Fruit fly (Drosophila melanogaster) whole organism, embryonic: ENCODE results near the gene CG5665.

Experiments
- B-H2 ChIP-seq: fragments of 200-800 bp; sonication (Bioruptor generic); optimal IDR thresholded peaks from 2 replicates; lab custom pipeline; 2018; ENCODE audit warnings: missing biosample characterization, mild to moderate bottlenecking, missing genetic modification characterization
- Bteb2 ChIP-seq: fragments of 200-800 bp; sonication (Bioruptor generic); optimal IDR thresholded peaks from 2 replicates; lab custom pipeline; 2016; ENCODE audit warnings: missing biosample characterization, missing genetic modification characterization
- CG11398 ChIP-seq: fragments of 200-800 bp; sonication (Bioruptor generic); optimal IDR thresholded peaks from 2 replicates; lab custom pipeline; 2016; ENCODE audit warnings: missing biosample characterization, missing genetic modification characterization
- CG11696 ChIP-seq: fragments of 200-800 bp; sonication (Bioruptor generic); IDR thresholded peaks from 2 replicates; pipeline ENCODE4 v1.3.6; 2022; ENCODE audit warnings: missing biosample characterization, missing genetic modification characterization
- CG12104 ChIP-seq: fragments of 200-800 bp; sonication (Bioruptor generic); optimal IDR thresholded peaks from 3 replicates; lab custom pipeline; 2016; ENCODE audit warnings: missing biosample characterization, missing genetic modification characterization
- CG12236 ChIP-seq: fragments of 200-800 bp; sonication (Bioruptor generic); optimal IDR thresholded peaks from 2 replicates; lab custom pipeline; 2016; ENCODE audit warnings: missing biosample characterization, missing genetic modification characterization
- CG12769 ChIP-seq: fragments of 200-800 bp; sonication (Bioruptor generic); optimal IDR thresholded peaks from 2 replicates; lab custom pipeline; 2019; ENCODE audit warnings: missing biosample characterization, mild to moderate bottlenecking, missing genetic modification characterization, moderate library complexity
- CG14050 ChIP-seq: fragments of 200-800 bp; sonication (Bioruptor generic); IDR thresholded peaks from 3 replicates; pipeline ENCODE4 v1.3.6; 2022; ENCODE audit warnings: missing biosample characterization, missing genetic modification characterization
- CG15514 ChIP-seq: fragments of 200-800 bp; sonication (Bioruptor generic); optimal IDR thresholded peaks from 3 replicates; lab custom pipeline; 2017; ENCODE audit warnings: missing biosample characterization, missing genetic modification characterization, mild to moderate bottlenecking, moderate library complexity, missing genetic modification reagents
- CG17361 ChIP-seq: fragments of 200-800 bp; sonication (Bioruptor generic); IDR thresholded peaks from 3 replicates; pipeline ENCODE4 v1.3.6; 2022; ENCODE audit warnings: missing biosample characterization, missing genetic modification characterization
- CG1792 ChIP-seq: fragments of 200-800 bp; sonication (Bioruptor generic); optimal IDR thresholded peaks from 2 replicates; lab custom pipeline; 2016; ENCODE audit warnings: missing biosample characterization, missing genetic modification characterization
- CG18599 ChIP-seq: fragments of 200-800 bp; sonication (Bioruptor generic); optimal IDR thresholded peaks from 3 replicates; lab custom pipeline; 2017; ENCODE audit warnings: missing biosample characterization, missing genetic modification characterization, mild to moderate bottlenecking, moderate library complexity, missing genetic modification reagents
- CG31441 ChIP-seq: fragments of 200-800 bp; sonication (Bioruptor generic); IDR thresholded peaks from 2 replicates; pipeline ENCODE4 v1.3.6; 2022; ENCODE audit warnings: missing biosample characterization, missing genetic modification characterization
- CG33213 ChIP-seq: fragments of 200-800 bp; sonication (Bioruptor generic); optimal IDR thresholded peaks from 3 replicates; lab custom pipeline; 2016; ENCODE audit warnings: missing biosample characterization, missing genetic modification characterization
- CG33557 ChIP-seq: fragments of 200-800 bp; sonication (Bioruptor generic); optimal IDR thresholded peaks from 2 replicates; lab custom pipeline; 2019; ENCODE audit warnings: missing biosample characterization, mild to moderate bottlenecking, missing genetic modification characterization, moderate library complexity
- CG4360 ChIP-seq: fragments of 200-800 bp; sonication (Bioruptor generic); IDR thresholded peaks from 2 replicates; pipeline ENCODE4 v1.3.6; 2022; ENCODE audit warnings: missing biosample characterization, missing genetic modification characterization
- CG4854 ChIP-seq: fragments of 200-800 bp; sonication (Bioruptor generic); optimal IDR thresholded peaks from 2 replicates; lab custom pipeline; 2016; ENCODE audit warnings: missing biosample characterization, missing genetic modification characterization, inconsistent platforms
- CG6791 ChIP-seq: fragments of 200-800 bp; sonication (Bioruptor generic); IDR thresholded peaks from 3 replicates; pipeline ENCODE4 v1.3.6; 2022; ENCODE audit warnings: missing biosample characterization, missing genetic modification characterization; ENCODE audit not compliant: partially characterized antibody
- CG7963 ChIP-seq: fragments of 200-800 bp; sonication (Bioruptor generic); IDR thresholded peaks from 3 replicates; pipeline ENCODE4 v1.3.6; 2022; ENCODE audit warnings: missing biosample characterization, missing genetic modification characterization; ENCODE audit not compliant: partially characterized antibody
- CG8478 ChIP-seq: fragments of >200 bp; optimal IDR thresholded peaks from 2 replicates; lab custom pipeline; 2018
- CG8924 ChIP-seq: fragments of 200-800 bp; optimal IDR thresholded peaks from 3 replicates; lab custom pipeline; 2019; ENCODE audit warnings: missing biosample characterization, mild to moderate bottlenecking, missing genetic modification characterization, moderate library complexity
- CG9609 ChIP-seq: fragments of 200-800 bp; sonication (Bioruptor generic); optimal IDR thresholded peaks from 3 replicates; lab custom pipeline; 2016; ENCODE audit warnings: missing biosample characterization, missing genetic modification characterization
- CG9797 ChIP-seq: fragments of 200-800 bp; sonication (Bioruptor generic); optimal IDR thresholded peaks from 3 replicates; lab custom pipeline; 2018; ENCODE audit warnings: missing biosample characterization, mild to moderate bottlenecking, missing genetic modification characterization
- Camta ChIP-seq: fragments of 200-800 bp; sonication (Bioruptor generic); optimal IDR thresholded peaks from 2 replicates; lab custom pipeline; 2016; ENCODE audit warnings: missing biosample characterization, missing genetic modification characterization
- CoRest ChIP-seq: fragments of 200-800 bp; sonication (Bioruptor generic); optimal IDR thresholded peaks from 3 replicates; lab custom pipeline; 2018; ENCODE audit warnings: missing biosample characterization, mild to moderate bottlenecking, missing genetic modification characterization, moderate library complexity
- Dad ChIP-seq: fragments of 200-800 bp; sonication (Bioruptor generic); optimal IDR thresholded peaks from 3 replicates; lab custom pipeline; 2016; ENCODE audit warnings: missing biosample characterization, missing genetic modification characterization
- Dip3 ChIP-seq: fragments of 200-800 bp; sonication (Bioruptor generic); optimal IDR thresholded peaks from 3 replicates; lab custom pipeline; 2016; ENCODE audit warnings: missing biosample characterization, missing genetic modification characterization
- E2f2 ChIP-seq: fragments of 200-800 bp; sonication (Bioruptor generic); IDR thresholded peaks from 2 replicates; pipeline ENCODE4 v1.3.6; 2022; ENCODE audit warnings: missing biosample characterization, missing genetic modification characterization
- Elba2 ChIP-seq: fragments of 200-800 bp; sonication (Bioruptor generic); optimal IDR thresholded peaks from 3 replicates; lab custom pipeline; 2016; ENCODE audit warnings: missing biosample characterization, missing genetic modification characterization
- Ets65A ChIP-seq: fragments of 200-800 bp; sonication (Bioruptor generic); peaks from one replicate; lab custom pipeline; 2016; ENCODE audit warnings: missing biosample characterization, missing genetic modification characterization
- Fer3 ChIP-seq: fragments of 200-800 bp; sonication (Bioruptor generic); optimal IDR thresholded peaks from 2 replicates; lab custom pipeline; 2018; ENCODE audit warnings: missing biosample characterization, mild to moderate bottlenecking, missing genetic modification characterization, moderate library complexity
- Meics ChIP-seq: fragments of 200-800 bp; sonication (Bioruptor generic); optimal IDR thresholded peaks from 2 replicates; lab custom pipeline; 2017; ENCODE audit warnings: missing biosample characterization, mild to moderate bottlenecking, missing genetic modification characterization
- Nf-YA ChIP-seq: fragments of 200-800 bp; sonication (Bioruptor generic); IDR thresholded peaks from 2 replicates; pipeline ENCODE4 v1.3.6; 2022; ENCODE audit warnings: missing biosample characterization, missing genetic modification characterization
- Sry-δ ChIP-seq: fragments of 200-800 bp; sonication (Bioruptor generic); optimal IDR thresholded peaks from 2 replicates; lab custom pipeline; 2016; ENCODE audit warnings: missing biosample characterization, missing genetic modification characterization
- az2 ChIP-seq: fragments of 200-800 bp; sonication (Bioruptor generic); optimal IDR thresholded peaks from 3 replicates; lab custom pipeline; 2016; ENCODE audit warnings: missing biosample characterization, missing genetic modification characterization
- dmrt11E ChIP-seq: fragments of 200-800 bp; sonication (Bioruptor generic); optimal IDR thresholded peaks from 3 replicates; lab custom pipeline; 2018; ENCODE audit warnings: missing biosample characterization, mild to moderate bottlenecking, missing genetic modification characterization, moderate library complexity
- fu2 ChIP-seq: fragments of 200-800 bp; sonication (Bioruptor generic); optimal IDR thresholded peaks from 2 replicates; lab custom pipeline; 2016; ENCODE audit warnings: missing biosample characterization, missing genetic modification characterization
- gfzf ChIP-seq: fragments of 200-800 bp; sonication (Bioruptor generic); optimal IDR thresholded peaks from 2 replicates; lab custom pipeline; 2016; ENCODE audit warnings: missing biosample characterization, mild to moderate bottlenecking, missing genetic modification characterization, moderate library complexity
- insv ChIP-seq, 2 experiments: fragments of 200-800 bp; sonication (Bioruptor generic); optimal IDR thresholded peaks; 3 replicates each; lab custom pipeline; 2016 to 2018; ENCODE audit warnings: missing biosample characterization in 2 of 2, missing genetic modification characterization in 2 of 2
- kni ChIP-seq: fragments of 200-800 bp; sonication (Bioruptor generic); optimal IDR thresholded peaks from 3 replicates; lab custom pipeline; 2017; ENCODE audit warnings: mild to moderate bottlenecking, missing biosample characterization, missing genetic modification reagents, missing genetic modification characterization
- lmd ChIP-seq: fragments of 200-800 bp; sonication (Bioruptor generic); IDR thresholded peaks from 2 replicates; pipeline ENCODE4 v1.3.6; 2022; ENCODE audit warnings: missing biosample characterization, missing genetic modification characterization
- lola ChIP-seq, 3 experiments: fragments of >200 bp in 2 of 3; fragments of 200-800 bp in 1 of 3; sonication (Bioruptor generic) in 1 of 3; optimal IDR thresholded peaks; 2 replicates each; lab custom pipeline; 2017 to 2019; ENCODE audit warnings: missing biosample characterization in 3 of 3, missing genetic modification characterization in 3 of 3, mild to moderate bottlenecking in 1 of 3, moderate library complexity in 1 of 3
- oc ChIP-seq: fragments of 200-800 bp; sonication (Bioruptor generic); optimal IDR thresholded peaks from 2 replicates; lab custom pipeline; 2018; ENCODE audit warnings: missing biosample characterization, mild to moderate bottlenecking, missing genetic modification characterization, moderate library complexity
- sna ChIP-seq: fragments of 200-800 bp; sonication (Bioruptor generic); IDR thresholded peaks from 2 replicates; pipeline ENCODE4 v1.3.6; 2022; ENCODE audit warnings: missing biosample characterization, missing genetic modification characterization; ENCODE audit not compliant: partially characterized antibody
- stc ChIP-seq: fragments of 200-800 bp; sonication (Bioruptor generic); IDR thresholded peaks from 2 replicates; pipeline ENCODE4 v1.3.6; 2022; ENCODE audit warnings: missing biosample characterization, missing genetic modification characterization
- unc-4 ChIP-seq: fragments of 200-800 bp; sonication (Bioruptor generic); IDR thresholded peaks from 2 replicates; pipeline ENCODE4 v1.3.6; 2022; ENCODE audit warnings: missing biosample characterization, missing genetic modification characterization; ENCODE audit not compliant: partially characterized antibody
- vnd ChIP-seq: fragments of 200-800 bp; sonication (Bioruptor generic); IDR thresholded peaks from 3 replicates; pipeline ENCODE4 v1.3.6; 2022; ENCODE audit warnings: missing biosample characterization, missing genetic modification characterization; ENCODE audit not compliant: partially characterized antibody
- vvl ChIP-seq: fragments of 200-800 bp; sonication (Bioruptor generic); IDR thresholded peaks from 2 replicates; pipeline ENCODE4 v1.3.6; 2022; ENCODE audit warnings: missing biosample characterization, missing genetic modification characterization

Gene CG5665

dm6 chr3L:20309758-20310733, 48.3 kb upstream of the CG5665 start (continued):
- peak; percentile 68 for TF ChIP-seq CG33213 (GFP tag; lab: Kevin White, UChicago)
- TF ChIP-seq Fer3: peak; percentile 7
- TF ChIP-seq B-H2 (GFP tag; lab: Kevin White, UChicago): peak; percentile 50
- TF ChIP-seq stc (GFP tag; lab: Robert Waterston, UW): no peak
- peak; percentile 89 for TF ChIP-seq CG6791 (GFP tag; lab: Robert Waterston, UW)
- TF ChIP-seq CG12104 (GFP tag; lab: Kevin White, UChicago): no peak
- TF ChIP-seq oc (tag; lab: Kevin White, UChicago): no peak
- no peak for TF ChIP-seq CG31441 (GFP tag; lab: Robert Waterston, UW)
- no peak for TF ChIP-seq CG11398 (GFP tag; lab: Kevin White, UChicago)
- TF ChIP-seq CG11696 (GFP tag; lab: Robert Waterston, UW): no peak
- TF ChIP-seq CG33557 (GFP tag; lab: Kevin White, UChicago): no peak
- peak; percentile 85 for TF ChIP-seq gfzf (GFP tag; lab: Kevin White, UChicago)
- TF ChIP-seq lola (GFP tag; optimal IDR thresholded peaks at IDR 0.05; lab: Kevin White, UChicago): no peak
- peak; percentile 94 for TF ChIP-seq CG4360 (GFP tag; lab: Robert Waterston, UW)
- peak; percentile 70 for TF ChIP-seq CoRest (tag; lab: Kevin White, UChicago)
- TF ChIP-seq Nf-YA (GFP tag; lab: Robert Waterston, UW): no peak; the same call in 1 of the 2 replicates
- TF ChIP-seq fu2 (GFP tag; lab: Kevin White, UChicago): peak; percentile 65
- TF ChIP-seq CG4854 (GFP tag; lab: Kevin White, UChicago): peak; percentile 38
- TF ChIP-seq CG12769 (tag; lab: Kevin White, UChicago): peak; percentile 44
- TF ChIP-seq vvl (GFP tag; lab: Robert Waterston, UW): peak; percentile 58
- TF ChIP-seq CG8924: no peak
- TF ChIP-seq CG7963 (GFP tag; lab: Robert Waterston, UW): peak; percentile 83
- TF ChIP-seq CG18599: no peak
- TF ChIP-seq CG15514 (GFP tag; lab: Kevin White, UChicago): peak; percentile 88
- TF ChIP-seq CG8478 (lab: Kevin White, UChicago): peak; percentile 71
- TF ChIP-seq CG9797 (GFP tag; lab: Kevin White, UChicago): peak; percentile 98
- peak; percentile 6; the same call in 1 of the 2 replicates for TF ChIP-seq lmd
- peak; percentile 79 for TF ChIP-seq Sry-δ (GFP tag; lab: Kevin White, UChicago)
- peak; percentile 85 for TF ChIP-seq unc-4 (GFP tag; lab: Robert Waterston, UW)
- peak; percentile 23 for TF ChIP-seq Camta
- peak; percentile 48 for TF ChIP-seq Bteb2
- TF ChIP-seq vnd: peak; percentile 67
- TF ChIP-seq dmrt11E (tag; lab: Kevin White, UChicago): peak; percentile 36
- peak; percentile 12 for TF ChIP-seq az2 (GFP tag; lab: Kevin White, UChicago)
- 0 out of 3 replicates have a peak, but pooled peaks have one; percentile 33 for TF ChIP-seq CG17361 (GFP tag; lab: Robert Waterston, UW)
- TF ChIP-seq Dad (GFP tag; lab: Kevin White, UChicago): peak; percentile 70
- TF ChIP-seq CG9609: peak; percentile 66
- TF ChIP-seq Elba2 (GFP tag; lab: Kevin White, UChicago): peak; percentile 27
- TF ChIP-seq Ets65A (GFP tag; lab: Kevin White, UChicago): peak; percentile 95
- peak; percentile 22 for TF ChIP-seq kni (GFP tag; lab: Kevin White, UChicago)
- 0 out of 3 replicates have a peak, but pooled peaks have one; percentile 14 for TF ChIP-seq CG14050
- peak; percentile 59 for TF ChIP-seq Dip3 (GFP tag; lab: Kevin White, UChicago)
- TF ChIP-seq insv (GFP tag; optimal IDR thresholded peaks at IDR 0.05; lab: Kevin White, UChicago): peak in 1 of 2 experiments; percentile 42
- peak; percentile 73 for TF ChIP-seq sna (GFP tag; lab: Robert Waterston, UW)
- peak; percentile 66 for TF ChIP-seq CG1792 (GFP tag; lab: Kevin White, UChicago)
- TF ChIP-seq CG12236 (GFP tag; lab: Kevin White, UChicago): peak; percentile 12
- peak; percentile 95 for TF ChIP-seq E2f2 (GFP tag; lab: Robert Waterston, UW)
- peak; percentile 5 for TF ChIP-seq Meics (GFP tag; lab: Kevin White, UChicago)
